Worm (Caenorhabditis elegans) whole organism, L3 larva: Measurements from ENCODE around the gene sss-1.

Experiments used
- ceh-16 ChIP-seq: sonication (generic microtip); optimal IDR thresholded peaks from 2 replicates; lab custom pipeline; 2017; ENCODE audit warnings: missing biosample characterization, missing genetic modification characterization
- pha-4 ChIP-seq: fragments of 150-350 bp; optimal IDR thresholded peaks from 2 replicates; lab custom pipeline; 2014; ENCODE audit warnings: missing biosample characterization, missing genetic modification reagents, missing genetic modification characterization

- TF ChIP-seq ceh-16 (tag; lab: Kevin White, UChicago) (no peak), pha-4 (tag; lab: Kevin White, UChicago) (no peak)
Observed at ce11 chrIV:9866865-9867264, 26.7 kb downstream of the sss-1 start.
